Fruit fly (Drosophila melanogaster): Measurements from ENCODE around the gene CG9948.

- TF ChIP-seq CTCF (optimal IDR thresholded peaks at IDR 0.05), result no peak
- no peak for TF ChIP-seq CG8478 (optimal IDR thresholded peaks at IDR 0.05)
These were observed 8.4 kb upstream of the CG9948 start for dm6 chr3L:6947188-6947971.

All from S2 (cell line).